Fruit fly (Drosophila melanogaster): Measurements from ENCODE around the gene FoxP.
A peak's percentile ranks its signal among the peaks of the same experiment; 100 is the strongest.

Gene FoxP

dm6 chr3R:9704183-9705007 lies 26.3 kb downstream of the FoxP start (continued):
- TF ChIP-seq CG30403 (GFP tag; optimal IDR thresholded peaks at IDR 0.05) (no peak), crc (GFP tag; optimal IDR thresholded peaks at IDR 0.05) (no peak), CG14441 (GFP tag; IDR thresholded peaks at IDR 0.05) (no peak), CG9215 (GFP tag; IDR thresholded peaks at IDR 0.05) (no peak), onecut (GFP tag; IDR thresholded peaks at IDR 0.05) (peak; percentile 88), yki (optimal IDR thresholded peaks at IDR 0.05) (no peak), mirr (GFP tag; optimal IDR thresholded peaks at IDR 0.05) (peak; percentile 90), CG11398 (GFP tag; optimal IDR thresholded peaks at IDR 0.05) (no peak), CG31224 (GFP tag; IDR thresholded peaks at IDR 0.05) (no peak), CG5953 (GFP tag; IDR thresholded peaks at IDR 0.05) (no peak), Med (GFP tag) (peak; percentile 59), slou (GFP tag; optimal IDR thresholded peaks at IDR 0.05) (no peak), Lim3 (GFP tag; IDR thresholded peaks at IDR 0.05) (no peak), CG34224 (GFP tag; IDR thresholded peaks at IDR 0.05; ENCODE audit: partially characterized antibody) (no peak), CG7556 (GFP tag; optimal IDR thresholded peaks at IDR 0.05) (no peak), crol (GFP tag; IDR thresholded peaks at IDR 0.05) (no peak), sr (GFP tag; IDR thresholded peaks at IDR 0.05) (no peak), insv (GFP tag; optimal IDR thresholded peaks at IDR 0.05) (no peak), H15 (GFP tag; IDR thresholded peaks at IDR 0.05) (no peak), kah (GFP tag; optimal IDR thresholded peaks at IDR 0.05) (peak; percentile 62), gcm (GFP tag; optimal IDR thresholded peaks at IDR 0.05) (peak; percentile 43), exex (tag; optimal IDR thresholded peaks at IDR 0.05) (peak; percentile 82), pzg (GFP tag; optimal IDR thresholded peaks at IDR 0.05) (peak; percentile 12), stwl (tag; optimal IDR thresholded peaks at IDR 0.05) (peak; percentile 1), CG7987 (GFP tag; optimal IDR thresholded peaks at IDR 0.05) (no peak), ash1 (GFP tag; optimal IDR thresholded peaks at IDR 0.05) (peak; percentile 35), CG18599 (GFP tag; optimal IDR thresholded peaks at IDR 0.05) (no peak), caup (GFP tag; optimal IDR thresholded peaks at IDR 0.05; ENCODE audit: severe bottlenecking) (peak; percentile 57), CG31365 (tag; optimal IDR thresholded peaks at IDR 0.05) (no peak), dan (GFP tag; IDR thresholded peaks at IDR 0.05) (no peak), Nf-YC (tag; optimal IDR thresholded peaks at IDR 0.05) (no peak), gcm2 (GFP tag; optimal IDR thresholded peaks at IDR 0.05) (no peak), C15 (GFP tag; IDR thresholded peaks at IDR 0.05) (no peak), pita (GFP tag; optimal IDR thresholded peaks at IDR 0.05) (no peak), kni (GFP tag; optimal IDR thresholded peaks at IDR 0.05) (peak; percentile 79), E2f2 (GFP tag; IDR thresholded peaks at IDR 0.05) (no peak), CkIIα-i1 (GFP tag; IDR thresholded peaks at IDR 0.05) (no peak), CG15696 (tag; optimal IDR thresholded peaks at IDR 0.05) (no peak), shn (GFP tag; optimal IDR thresholded peaks at IDR 0.05) (no peak), CG6765 (GFP tag; optimal IDR thresholded peaks at IDR 0.05) (peak; percentile 2), nom (GFP tag; optimal IDR thresholded peaks at IDR 0.05) (peak; percentile 35), jing (GFP tag; optimal IDR thresholded peaks at IDR 0.05) (no peak), Antp (GFP tag; optimal IDR thresholded peaks at IDR 0.05) (peak; percentile 3), CG17186 (GFP tag; optimal IDR thresholded peaks at IDR 0.05) (no peak), CG6791 (GFP tag; IDR thresholded peaks at IDR 0.05; ENCODE audit: partially characterized antibody) (no peak), hb (GFP tag; IDR thresholded peaks at IDR 0.05; ENCODE audit: partially characterized antibody) (no peak), CG16863 (GFP tag; optimal IDR thresholded peaks at IDR 0.05) (no peak), twi (tag; optimal IDR thresholded peaks at IDR 0.05) (no peak), salm (tag; optimal IDR thresholded peaks at IDR 0.05) (no peak), Nf-YA (GFP tag; IDR thresholded peaks at IDR 0.05) (no peak)
